Worm (Caenorhabditis elegans) whole organism, mixed stage, embryonic: ENCODE measurements around the gene dnj-8.
"Not testable (repeated sequence)": the region's sequence is repeated elsewhere in the genome, so short reads cannot be mapped to it uniquely, and the experiment has no call there.

Experiments
- M03D4.4 ChIP-seq: sonication (generic microtip); optimal IDR thresholded peaks from 2 replicates; lab custom pipeline; 2017; ENCODE audit warnings: mild to moderate bottlenecking, missing genetic modification characterization, missing compliant biosample characterization
- nhr-12 ChIP-seq: fragments of 150-350 bp; optimal IDR thresholded peaks from 2 replicates; lab custom pipeline; 2014; ENCODE audit warnings: missing biosample characterization, missing genetic modification characterization
- nhr-28 ChIP-seq: fragments of 150-350 bp; optimal IDR thresholded peaks from 2 replicates; lab custom pipeline; 2014; ENCODE audit warnings: missing biosample characterization, missing genetic modification characterization
- nhr-76 ChIP-seq: sonication (generic microtip); optimal IDR thresholded peaks from 2 replicates; lab custom pipeline; 2017; ENCODE audit warnings: missing biosample characterization, missing genetic modification characterization
- pha-4 ChIP-seq: fragments of 150-350 bp; optimal IDR thresholded peaks from 2 replicates; lab custom pipeline; 2018; ENCODE audit warnings: missing biosample characterization, missing genetic modification reagents, missing genetic modification characterization
- unc-62 ChIP-seq: fragments of 150-350 bp; optimal IDR thresholded peaks from 2 replicates; lab custom pipeline; 2014; ENCODE audit warnings: missing biosample characterization, missing genetic modification reagents, missing genetic modification characterization
- ztf-11 ChIP-seq: fragments of 150-350 bp; optimal IDR thresholded peaks from 2 replicates; lab custom pipeline; 2014; ENCODE audit warnings: missing biosample characterization, missing genetic modification characterization

DNA sequence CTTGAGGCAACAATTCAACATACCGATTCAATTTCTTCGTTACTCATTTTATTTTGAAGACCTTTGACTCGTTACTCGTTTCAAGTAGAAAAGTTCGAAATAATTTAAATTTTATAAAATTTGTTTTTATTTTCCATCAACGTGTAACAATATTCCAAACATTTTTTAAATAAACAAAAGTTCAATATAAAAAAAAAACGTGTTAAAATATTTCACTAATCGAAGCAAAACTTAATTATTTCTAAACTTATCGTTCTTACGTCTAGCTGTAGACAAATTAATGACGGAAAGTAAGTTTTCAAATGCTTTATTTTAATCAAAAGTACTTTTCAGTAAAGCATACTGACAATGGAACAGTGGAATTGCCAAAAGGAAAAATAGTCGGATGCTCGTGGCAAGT is 29.3 kb upstream of the dnj-8 start, which contains the start of the genes F54H5.5 and F54H5.2:
- TF ChIP-seq nhr-12 (tag; lab: Kevin White, UChicago); pha-4; unc-62 (GFP tag; lab: Kevin White, UChicago); ztf-11 (tag; lab: Kevin White, UChicago); nhr-28; M03D4.4 (tag; lab: Kevin White, UChicago); nhr-76 (tag; lab: Kevin White, UChicago): not testable (repeated sequence)
